Fruit fly (Drosophila melanogaster) whole organism, embryonic: Measurements from ENCODE around the gene CG3902.

Source experiments
- Ada2b ChIP-seq: fragments of 200-800 bp; sonication (Bioruptor generic); IDR thresholded peaks from 2 replicates; pipeline ENCODE4 v1.3.6; 2022; ENCODE audit warnings: missing biosample characterization, missing genetic modification characterization
- Bdp1 ChIP-seq: fragments of 200-800 bp; sonication (Bioruptor generic); optimal IDR thresholded peaks from 3 replicates; lab custom pipeline; 2016; ENCODE audit warnings: missing biosample characterization, missing genetic modification characterization
- BtbVII ChIP-seq: fragments of 200-800 bp; sonication (Bioruptor generic); optimal IDR thresholded peaks from 3 replicates; lab custom pipeline; 2017; ENCODE audit warnings: missing biosample characterization, mild to moderate bottlenecking, missing genetic modification characterization
- C15 ChIP-seq: fragments of 200-800 bp; sonication (Bioruptor generic); IDR thresholded peaks from 3 replicates; pipeline ENCODE4 v1.3.6; 2022; ENCODE audit warnings: missing biosample characterization, missing genetic modification characterization
- CG10654 ChIP-seq: fragments of 200-800 bp; sonication (Bioruptor generic); optimal IDR thresholded peaks from 2 replicates; lab custom pipeline; 2016; ENCODE audit warnings: missing biosample characterization, missing genetic modification characterization
- CG12659 ChIP-seq: fragments of 200-800 bp; sonication (Bioruptor generic); optimal IDR thresholded peaks from 3 replicates; lab custom pipeline; 2017; ENCODE audit warnings: mild to moderate bottlenecking, missing biosample characterization, missing genetic modification reagents, missing genetic modification characterization
- CG12744 ChIP-seq: fragments of 200-800 bp; sonication (Bioruptor generic); optimal IDR thresholded peaks from 2 replicates; lab custom pipeline; 2016; ENCODE audit warnings: missing biosample characterization, missing genetic modification characterization
- CG13123 ChIP-seq: fragments of 200-800 bp; sonication (Bioruptor generic); optimal IDR thresholded peaks from 2 replicates; lab custom pipeline; 2016; ENCODE audit warnings: missing biosample characterization, missing genetic modification characterization
- CG13624 ChIP-seq: fragments of 200-800 bp; sonication (Bioruptor generic); optimal IDR thresholded peaks from 2 replicates; lab custom pipeline; 2016; ENCODE audit warnings: missing biosample characterization, missing genetic modification characterization
- CG15073 ChIP-seq: fragments of 200-800 bp; sonication (Bioruptor generic); optimal IDR thresholded peaks from 2 replicates; lab custom pipeline; 2016; ENCODE audit warnings: missing biosample characterization, missing genetic modification characterization
- CG16779 ChIP-seq: fragments of 200-800 bp; sonication (Bioruptor generic); IDR thresholded peaks from 2 replicates; pipeline ENCODE4 v1.3.6; 2022; ENCODE audit warnings: missing biosample characterization, missing genetic modification characterization
- CG17359 ChIP-seq: fragments of 200-800 bp; sonication (Bioruptor generic); optimal IDR thresholded peaks from 3 replicates; lab custom pipeline; 2018; ENCODE audit warnings: missing biosample characterization, mild to moderate bottlenecking, missing genetic modification characterization, moderate library complexity
- CG17912 ChIP-seq: fragments of 200-800 bp; sonication (Bioruptor generic); optimal IDR thresholded peaks from 2 replicates; lab custom pipeline; 2018; ENCODE audit warnings: missing biosample characterization, mild to moderate bottlenecking, missing genetic modification characterization
- CG1832 ChIP-seq: fragments of 200-800 bp; sonication (Bioruptor generic); optimal IDR thresholded peaks from 2 replicates; lab custom pipeline; 2017; ENCODE audit warnings: missing biosample characterization, mild to moderate bottlenecking, missing genetic modification characterization, inconsistent platforms
- CG2199 ChIP-seq: fragments of 200-800 bp; sonication (Bioruptor generic); IDR thresholded peaks from 3 replicates; pipeline ENCODE4 v1.3.6; 2022; ENCODE audit warnings: missing biosample characterization, missing genetic modification characterization
- CG31388 ChIP-seq: fragments of 200-800 bp; sonication (Bioruptor generic); optimal IDR thresholded peaks from 2 replicates; lab custom pipeline; 2016; ENCODE audit warnings: missing biosample characterization, missing genetic modification characterization
- CG4360 ChIP-seq: fragments of 200-800 bp; sonication (Bioruptor generic); IDR thresholded peaks from 2 replicates; pipeline ENCODE4 v1.3.6; 2022; ENCODE audit warnings: missing biosample characterization, missing genetic modification characterization
- CG6813 ChIP-seq: fragments of 200-800 bp; sonication (Bioruptor generic); optimal IDR thresholded peaks from 2 replicates; lab custom pipeline; 2017; ENCODE audit warnings: missing biosample characterization, missing genetic modification characterization, mild to moderate bottlenecking, moderate library complexity, missing genetic modification reagents
- CG7372 ChIP-seq: fragments of 200-800 bp; sonication (Bioruptor generic); IDR thresholded peaks from 2 replicates; pipeline ENCODE4 v1.3.6; 2022; ENCODE audit warnings: missing biosample characterization, missing genetic modification characterization
- CG7745 ChIP-seq: fragments of 200-800 bp; sonication (Bioruptor generic); optimal IDR thresholded peaks from 2 replicates; lab custom pipeline; 2018; ENCODE audit warnings: missing biosample characterization, mild to moderate bottlenecking, missing genetic modification characterization, moderate library complexity
- CG8290 ChIP-seq, 3 experiments: fragments of 200-800 bp; sonication (Bioruptor generic); optimal IDR thresholded peaks; 2 replicates each; lab custom pipeline; 2016 to 2019; ENCODE audit warnings: missing biosample characterization in 3 of 3, missing genetic modification characterization in 3 of 3, mild to moderate bottlenecking in 2 of 3, moderate library complexity in 1 of 3
- CG8478 ChIP-seq: fragments of >200 bp; optimal IDR thresholded peaks from 2 replicates; lab custom pipeline; 2018
- CG9876 ChIP-seq: fragments of 200-800 bp; sonication (Bioruptor generic); optimal IDR thresholded peaks from 2 replicates; lab custom pipeline; 2016; ENCODE audit warnings: missing biosample characterization, missing genetic modification characterization
- CkIIα-i1 ChIP-seq: fragments of 200-800 bp; sonication (Bioruptor generic); IDR thresholded peaks from 2 replicates; pipeline ENCODE4 v1.3.6; 2022; ENCODE audit warnings: missing biosample characterization, missing genetic modification characterization
- Ets65A ChIP-seq: fragments of 200-800 bp; sonication (Bioruptor generic); peaks from one replicate; lab custom pipeline; 2016; ENCODE audit warnings: missing biosample characterization, missing genetic modification characterization
- HLH54F ChIP-seq: fragments of 200-800 bp; sonication (Bioruptor generic); optimal IDR thresholded peaks from 3 replicates; lab custom pipeline; 2016; ENCODE audit warnings: missing biosample characterization, missing genetic modification characterization
- HLHmδ ChIP-seq: fragments of 200-800 bp; sonication (Bioruptor generic); optimal IDR thresholded peaks from 2 replicates; lab custom pipeline; 2018; ENCODE audit warnings: missing biosample characterization, mild to moderate bottlenecking, missing genetic modification characterization, moderate library complexity
- Lpt ChIP-seq: fragments of >200 bp; optimal IDR thresholded peaks from 2 replicates; lab custom pipeline; 2018; ENCODE audit warnings: missing biosample characterization, missing genetic modification characterization
- Scr ChIP-seq: fragments of 200-800 bp; sonication (Bioruptor generic); IDR thresholded peaks from 2 replicates; pipeline ENCODE4 v1.3.6; 2022; ENCODE audit warnings: missing biosample characterization, missing genetic modification characterization; ENCODE audit not compliant: partially characterized antibody
- Trl ChIP-seq, 3 experiments: fragments of >200 bp in 2 of 3; fragments of 200-800 bp in 1 of 3; sonication (Bioruptor generic) in 1 of 3; optimal IDR thresholded peaks; 2 replicates in 1 of 3; 3 replicates in 2 of 3; lab custom pipeline; 2016 to 2017; ENCODE audit warnings: missing biosample characterization in 1 of 3, missing genetic modification characterization in 1 of 3
- bcd ChIP-seq: fragments of 200-800 bp; sonication (Bioruptor generic); optimal IDR thresholded peaks from 2 replicates; lab custom pipeline; 2017; ENCODE audit warnings: missing biosample characterization, mild to moderate bottlenecking, missing genetic modification characterization
- chn ChIP-seq: fragments of 200-800 bp; sonication (Bioruptor generic); optimal IDR thresholded peaks from 2 replicates; lab custom pipeline; 2016; ENCODE audit warnings: missing biosample characterization, missing genetic modification characterization
- ci ChIP-seq: fragments of 200-800 bp; sonication (Bioruptor generic); IDR thresholded peaks from 3 replicates; pipeline ENCODE4 v1.3.6; 2022; ENCODE audit warnings: missing biosample characterization, missing genetic modification characterization
- fd102C ChIP-seq: fragments of 200-800 bp; sonication (Bioruptor generic); optimal IDR thresholded peaks from 2 replicates; lab custom pipeline; 2018; ENCODE audit warnings: missing biosample characterization, mild to moderate bottlenecking, missing genetic modification characterization, moderate library complexity
- gem ChIP-seq: fragments of 200-800 bp; sonication (Bioruptor generic); optimal IDR thresholded peaks from 2 replicates; lab custom pipeline; 2019; ENCODE audit warnings: missing biosample characterization, mild to moderate bottlenecking, missing genetic modification characterization, moderate library complexity
- ham ChIP-seq: fragments of 200-800 bp; sonication (Bioruptor generic); IDR thresholded peaks from 2 replicates; pipeline ENCODE4 v1.3.6; 2022; ENCODE audit warnings: missing biosample characterization, missing genetic modification characterization
- insv ChIP-seq, 2 experiments: fragments of 200-800 bp; sonication (Bioruptor generic); optimal IDR thresholded peaks; 3 replicates each; lab custom pipeline; 2016 to 2018; ENCODE audit warnings: missing biosample characterization in 2 of 2, missing genetic modification characterization in 2 of 2
- jigr1 ChIP-seq: fragments of 200-800 bp; sonication (Bioruptor generic); IDR thresholded peaks from 3 replicates; pipeline ENCODE4 v1.3.6; 2022; ENCODE audit warnings: missing biosample characterization, missing genetic modification characterization
- jing ChIP-seq: fragments of 200-800 bp; sonication (Bioruptor generic); optimal IDR thresholded peaks from 2 replicates; lab custom pipeline; 2018; ENCODE audit warnings: missing biosample characterization, mild to moderate bottlenecking, missing genetic modification characterization
- mirr ChIP-seq: fragments of 200-800 bp; sonication (Bioruptor generic); optimal IDR thresholded peaks from 3 replicates; lab custom pipeline; 2018; ENCODE audit warnings: missing biosample characterization, mild to moderate bottlenecking, missing genetic modification characterization
- nerfin-2 ChIP-seq: fragments of 200-800 bp; sonication (Bioruptor generic); IDR thresholded peaks from 2 replicates; pipeline ENCODE4 v1.3.6; 2022; ENCODE audit warnings: missing biosample characterization, missing genetic modification characterization; ENCODE audit not compliant: partially characterized antibody
- peb ChIP-seq: fragments of 200-800 bp; sonication (Bioruptor generic); IDR thresholded peaks from 2 replicates; pipeline ENCODE4 v1.3.6; 2022; ENCODE audit warnings: missing biosample characterization, missing genetic modification characterization
- pho ChIP-seq: fragments of 200-800 bp; sonication (Bioruptor generic); optimal IDR thresholded peaks from 2 replicates; lab custom pipeline; 2016; ENCODE audit warnings: missing biosample characterization, missing genetic modification characterization
- rib ChIP-seq: fragments of 200-800 bp; sonication (Bioruptor generic); IDR thresholded peaks from 2 replicates; pipeline ENCODE4 v1.3.6; 2022; ENCODE audit warnings: missing biosample characterization, missing genetic modification characterization
- sima ChIP-seq: fragments of 200-800 bp; sonication (Bioruptor generic); optimal IDR thresholded peaks from 2 replicates; lab custom pipeline; 2016; ENCODE audit warnings: missing biosample characterization, missing genetic modification characterization
- slbo ChIP-seq: fragments of 200-800 bp; sonication (Bioruptor generic); IDR thresholded peaks from 2 replicates; pipeline ENCODE4 v1.3.6; 2022; ENCODE audit warnings: missing biosample characterization, missing genetic modification characterization
- stc ChIP-seq: fragments of 200-800 bp; sonication (Bioruptor generic); IDR thresholded peaks from 2 replicates; pipeline ENCODE4 v1.3.6; 2022; ENCODE audit warnings: missing biosample characterization, missing genetic modification characterization
- tup ChIP-seq: fragments of 200-800 bp; sonication (Bioruptor generic); optimal IDR thresholded peaks from 2 replicates; lab custom pipeline; 2016; ENCODE audit warnings: missing biosample characterization, mild to moderate bottlenecking, missing genetic modification characterization, moderate library complexity
- vnd ChIP-seq: fragments of 200-800 bp; sonication (Bioruptor generic); IDR thresholded peaks from 3 replicates; pipeline ENCODE4 v1.3.6; 2022; ENCODE audit warnings: missing biosample characterization, missing genetic modification characterization; ENCODE audit not compliant: partially characterized antibody
- wdn ChIP-seq: fragments of 200-800 bp; sonication (Bioruptor generic); IDR thresholded peaks from 2 replicates; pipeline ENCODE4 v1.3.6; 2022; ENCODE audit warnings: missing biosample characterization, missing genetic modification characterization
- zen2 ChIP-seq: fragments of 200-800 bp; sonication (Bioruptor generic); IDR thresholded peaks from 3 replicates; pipeline ENCODE4 v1.3.6; 2022; ENCODE audit warnings: missing biosample characterization, missing genetic modification characterization; ENCODE audit not compliant: partially characterized antibody

Gene CG3902

DNA sequence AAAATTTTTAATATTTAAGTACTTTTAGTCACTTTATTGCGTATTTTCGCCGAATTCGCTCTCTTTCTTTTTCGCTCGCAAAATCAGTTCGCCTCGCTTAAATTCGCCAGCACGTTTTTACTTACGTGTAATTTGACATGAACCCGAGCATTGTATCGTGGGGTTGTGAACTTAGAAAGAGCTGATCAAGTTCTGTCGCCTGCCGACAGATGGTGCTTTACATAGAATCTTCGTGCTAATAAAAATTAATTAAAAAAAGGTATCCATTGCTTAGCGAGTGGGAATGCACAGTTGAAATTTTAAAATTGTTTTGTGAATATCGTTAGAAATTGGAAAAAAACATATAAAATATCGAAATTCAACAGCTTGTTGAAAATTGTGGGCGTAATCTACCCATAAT, 49.7 kb downstream of the CG3902 start (continued):
- peak; percentile 95 for TF ChIP-seq CG2199
- peak in 1 of 2 experiments; percentile 65 for TF ChIP-seq insv (GFP tag; optimal IDR thresholded peaks at IDR 0.05; lab: Kevin White, UChicago)
- no peak for TF ChIP-seq vnd (GFP tag; lab: Robert Waterston, UW)
- no peak for TF ChIP-seq ham (GFP tag; lab: Robert Waterston, UW)
- peak; percentile 65; the same call in 1 of the 2 replicates for TF ChIP-seq stc (GFP tag; lab: Robert Waterston, UW)
- TF ChIP-seq tup (GFP tag; lab: Kevin White, UChicago), result peak; percentile 47
- TF ChIP-seq sima, result peak; percentile 21
- no peak for TF ChIP-seq peb (GFP tag; lab: Robert Waterston, UW)
- no peak for TF ChIP-seq C15 (GFP tag; lab: Robert Waterston, UW)
- peak; percentile 16 for TF ChIP-seq jing (GFP tag; lab: Kevin White, UChicago)
- TF ChIP-seq mirr (GFP tag; lab: Kevin White, UChicago), result no peak
- no peak for TF ChIP-seq Scr (GFP tag; lab: Robert Waterston, UW)
- TF ChIP-seq Lpt (GFP tag; lab: Kevin White, UChicago), result no peak
- TF ChIP-seq BtbVII (GFP tag; lab: Kevin White, UChicago), result peak; percentile 65
- TF ChIP-seq bcd (GFP tag; lab: Kevin White, UChicago), result peak; percentile 74
- peak; percentile 55 for TF ChIP-seq CG9876 (GFP tag; lab: Kevin White, UChicago)
- no peak for TF ChIP-seq wdn (GFP tag; lab: Robert Waterston, UW)
- peak; percentile 61 for TF ChIP-seq gem (tag; lab: Kevin White, UChicago)
- TF ChIP-seq chn, result peak; percentile 76
- TF ChIP-seq HLHmδ (GFP tag; lab: Kevin White, UChicago), result no peak
- TF ChIP-seq nerfin-2, result no peak
- no peak for TF ChIP-seq Trl (optimal IDR thresholded peaks at IDR 0.05; lab: Kevin White, UChicago)
- peak; percentile 82 for TF ChIP-seq Trl (GFP tag; optimal IDR thresholded peaks at IDR 0.05; lab: Kevin White, UChicago)
- no peak for TF ChIP-seq CG15073 (GFP tag; lab: Kevin White, UChicago)
- TF ChIP-seq CG1832 (GFP tag; lab: Kevin White, UChicago), result no peak
- 0 out of 2 replicates have a peak, but pooled peaks have one; percentile 23 for TF ChIP-seq CG4360 (GFP tag; lab: Robert Waterston, UW)
- peak; percentile 62 for TF ChIP-seq CG12659 (GFP tag; lab: Kevin White, UChicago)
- TF ChIP-seq fd102C (GFP tag; lab: Kevin White, UChicago), result peak; percentile 63
- TF ChIP-seq rib (GFP tag; lab: Robert Waterston, UW), result peak; percentile 28; the same call in 1 of the 2 replicates
- TF ChIP-seq CG13123 (GFP tag; lab: Kevin White, UChicago), result no peak
- TF ChIP-seq ci (GFP tag; lab: Robert Waterston, UW), result no peak
- TF ChIP-seq CG13624 (GFP tag; lab: Kevin White, UChicago), result peak; percentile 79
- peak; percentile 68 for TF ChIP-seq CG12744 (GFP tag; lab: Kevin White, UChicago)
- peak; percentile 36 for TF ChIP-seq CG17912 (GFP tag; lab: Kevin White, UChicago)
- TF ChIP-seq pho (GFP tag; lab: Kevin White, UChicago), result peak; percentile 60
- peak; percentile 74 for TF ChIP-seq CG17359 (tag; lab: Kevin White, UChicago)
- peak; percentile 50 for TF ChIP-seq CG10654 (GFP tag; lab: Kevin White, UChicago)
- TF ChIP-seq CG31388 (GFP tag; lab: Kevin White, UChicago), result no peak
- peak; percentile 91 for TF ChIP-seq Ets65A (GFP tag; lab: Kevin White, UChicago)
- no peak for TF ChIP-seq jigr1
- no peak for TF ChIP-seq zen2
- no peak for TF ChIP-seq slbo (GFP tag; lab: Robert Waterston, UW)
- TF ChIP-seq CG7372, result peak; percentile 56; the same call in 1 of the 2 replicates
- no peak for TF ChIP-seq CG8478 (lab: Kevin White, UChicago)
- peak; percentile 48 for TF ChIP-seq CG7745 (tag; lab: Kevin White, UChicago)
- TF ChIP-seq CG6813 (GFP tag; lab: Kevin White, UChicago), result peak; percentile 55
- peak; percentile 78 for TF ChIP-seq CG8290 (GFP tag; optimal IDR thresholded peaks at IDR 0.05; lab: Kevin White, UChicago)
- TF ChIP-seq CG8290 (tag; optimal IDR thresholded peaks at IDR 0.05; lab: Kevin White, UChicago), result peak; percentile 20 to 71
- TF ChIP-seq CkIIα-i1 (GFP tag; lab: Robert Waterston, UW), result no peak
- TF ChIP-seq Ada2b (GFP tag; lab: Robert Waterston, UW), result peak; percentile 14; the same call in 1 of the 2 replicates
- no peak for TF ChIP-seq Bdp1 (GFP tag; lab: Kevin White, UChicago)
- TF ChIP-seq CG16779 (GFP tag; lab: Robert Waterston, UW), result no peak
- TF ChIP-seq HLH54F (GFP tag; lab: Kevin White, UChicago), result peak; percentile 65
